Fruit fly (Drosophila melanogaster) whole organism, embryonic: ENCODE measurements around the gene msl-3.

ENCODE experiments used
- Atf-2 ChIP-seq: fragments of 200-800 bp; sonication (Bioruptor generic); optimal IDR thresholded peaks from 2 replicates; lab custom pipeline; 2016; ENCODE audit warnings: missing biosample characterization, missing genetic modification characterization
- BEAF-32 ChIP-seq: fragments of 200-800 bp; sonication (Bioruptor generic); optimal IDR thresholded peaks from 3 replicates; lab custom pipeline; 2017; ENCODE audit warnings: missing biosample characterization, missing genetic modification characterization, mild to moderate bottlenecking, moderate library complexity, missing genetic modification reagents
- Bdp1 ChIP-seq: fragments of 200-800 bp; sonication (Bioruptor generic); optimal IDR thresholded peaks from 3 replicates; lab custom pipeline; 2016; ENCODE audit warnings: missing biosample characterization, missing genetic modification characterization
- CG10209 ChIP-seq: fragments of 200-800 bp; sonication (Bioruptor generic); optimal IDR thresholded peaks from 3 replicates; lab custom pipeline; 2017; ENCODE audit warnings: missing biosample characterization, mild to moderate bottlenecking, missing genetic modification characterization, missing genetic modification reagents
- CG10366 ChIP-seq: fragments of 200-800 bp; sonication (Bioruptor generic); IDR thresholded peaks from 2 replicates; pipeline ENCODE4 v1.3.6; 2022; ENCODE audit warnings: missing biosample characterization, missing genetic modification characterization
- CG10979 ChIP-seq: fragments of 200-800 bp; sonication (Bioruptor generic); optimal IDR thresholded peaks from 2 replicates; lab custom pipeline; 2018; ENCODE audit warnings: missing biosample characterization, mild to moderate bottlenecking, missing genetic modification characterization, moderate library complexity
- CG11093 ChIP-seq: fragments of 200-800 bp; sonication (Bioruptor generic); IDR thresholded peaks from 3 replicates; pipeline ENCODE4 v1.3.6; 2022; ENCODE audit warnings: missing biosample characterization, missing genetic modification characterization
- CG12299 ChIP-seq: fragments of 200-800 bp; sonication (Bioruptor generic); optimal IDR thresholded peaks from 2 replicates; lab custom pipeline; 2018; ENCODE audit warnings: missing biosample characterization, mild to moderate bottlenecking, missing genetic modification characterization
- CG13894 ChIP-seq: fragments of 200-800 bp; sonication (Bioruptor generic); optimal IDR thresholded peaks from 3 replicates; lab custom pipeline; 2018; ENCODE audit warnings: missing biosample characterization, mild to moderate bottlenecking, missing genetic modification characterization, moderate library complexity
- CG15269 ChIP-seq: fragments of 200-800 bp; sonication (Bioruptor generic); optimal IDR thresholded peaks from 2 replicates; lab custom pipeline; 2018; ENCODE audit warnings: missing biosample characterization, mild to moderate bottlenecking, missing genetic modification characterization, moderate library complexity
- CG1602 ChIP-seq: fragments of 200-800 bp; sonication (Bioruptor generic); optimal IDR thresholded peaks from 3 replicates; lab custom pipeline; 2016; ENCODE audit warnings: missing biosample characterization, missing genetic modification characterization
- CG17328 ChIP-seq: fragments of 200-800 bp; sonication (Bioruptor generic); IDR thresholded peaks from 2 replicates; pipeline ENCODE4 v1.3.6; 2022; ENCODE audit warnings: missing biosample characterization, missing genetic modification characterization
- CG2875 ChIP-seq: fragments of 200-800 bp; sonication (Bioruptor generic); optimal IDR thresholded peaks from 2 replicates; lab custom pipeline; 2017; ENCODE audit warnings: missing biosample characterization, mild to moderate bottlenecking, missing genetic modification characterization, missing genetic modification reagents
- CG31441 ChIP-seq: fragments of 200-800 bp; sonication (Bioruptor generic); IDR thresholded peaks from 2 replicates; pipeline ENCODE4 v1.3.6; 2022; ENCODE audit warnings: missing biosample characterization, missing genetic modification characterization
- CG4424 ChIP-seq: fragments of 200-800 bp; sonication (Bioruptor generic); optimal IDR thresholded peaks from 3 replicates; lab custom pipeline; 2016; ENCODE audit warnings: missing biosample characterization, missing genetic modification characterization
- CG4617 ChIP-seq: fragments of 200-800 bp; sonication (Bioruptor generic); optimal IDR thresholded peaks from 3 replicates; lab custom pipeline; 2016; ENCODE audit warnings: missing biosample characterization, missing genetic modification characterization, borderline replicate concordance
- CG4730 ChIP-seq: fragments of 200-800 bp; sonication (Bioruptor generic); IDR thresholded peaks from 2 replicates; pipeline ENCODE4 v1.3.6; 2022; ENCODE audit warnings: missing biosample characterization, missing genetic modification characterization
- CG6689 ChIP-seq: fragments of 200-800 bp; sonication (Bioruptor generic); IDR thresholded peaks from 2 replicates; pipeline ENCODE4 v1.3.6; 2022; ENCODE audit warnings: missing biosample characterization, missing genetic modification characterization
- CG6765 ChIP-seq: fragments of 200-800 bp; sonication (Bioruptor generic); optimal IDR thresholded peaks from 3 replicates; lab custom pipeline; 2017; ENCODE audit warnings: missing biosample characterization, mild to moderate bottlenecking, missing genetic modification characterization
- CG6813 ChIP-seq: fragments of 200-800 bp; sonication (Bioruptor generic); optimal IDR thresholded peaks from 2 replicates; lab custom pipeline; 2017; ENCODE audit warnings: missing biosample characterization, missing genetic modification characterization, mild to moderate bottlenecking, moderate library complexity, missing genetic modification reagents
- CG9727 ChIP-seq: fragments of 200-800 bp; sonication (Bioruptor generic); optimal IDR thresholded peaks from 3 replicates; lab custom pipeline; 2017; ENCODE audit warnings: missing biosample characterization, mild to moderate bottlenecking, missing genetic modification characterization
- Dek ChIP-seq: fragments of 200-800 bp; sonication (Bioruptor generic); optimal IDR thresholded peaks from 3 replicates; lab custom pipeline; 2019; ENCODE audit warnings: missing biosample characterization, mild to moderate bottlenecking, missing genetic modification characterization, moderate library complexity
- Doc3 ChIP-seq: fragments of 200-800 bp; sonication (Bioruptor generic); IDR thresholded peaks from 3 replicates; pipeline ENCODE4 v1.3.6; 2022; ENCODE audit warnings: missing biosample characterization, missing genetic modification characterization; ENCODE audit not compliant: partially characterized antibody
- Fer1 ChIP-seq: fragments of 200-800 bp; sonication (Bioruptor generic); optimal IDR thresholded peaks from 2 replicates; lab custom pipeline; 2017; ENCODE audit warnings: missing biosample characterization, mild to moderate bottlenecking, missing genetic modification characterization
- GATAe ChIP-seq: fragments of 200-800 bp; sonication (Bioruptor generic); conservative IDR thresholded peaks from 2 replicates; pipeline ENCODE4 v1.3.6; 2022; ENCODE audit warnings: missing biosample characterization, missing genetic modification characterization
- HLH3B ChIP-seq: fragments of 200-800 bp; sonication (Bioruptor generic); IDR thresholded peaks from 2 replicates; pipeline ENCODE4 v1.3.6; 2022; ENCODE audit warnings: missing biosample characterization, missing genetic modification characterization
- NFAT ChIP-seq: fragments of 200-800 bp; sonication (Bioruptor generic); IDR thresholded peaks from 2 replicates; pipeline ENCODE4 v1.3.6; 2022; ENCODE audit warnings: missing biosample characterization, missing genetic modification characterization
- TFAM ChIP-seq: fragments of 200-800 bp; sonication (Bioruptor generic); optimal IDR thresholded peaks from 2 replicates; lab custom pipeline; 2017; ENCODE audit warnings: missing biosample characterization, missing genetic modification characterization, inconsistent platforms
- al ChIP-seq: fragments of 200-800 bp; sonication (Bioruptor generic); IDR thresholded peaks from 2 replicates; pipeline ENCODE4 v1.3.6; 2022; ENCODE audit warnings: missing biosample characterization, missing genetic modification characterization
- cg ChIP-seq: fragments of 200-800 bp; sonication (Bioruptor generic); optimal IDR thresholded peaks from 3 replicates; lab custom pipeline; 2019; ENCODE audit warnings: missing biosample characterization, mild to moderate bottlenecking, missing genetic modification characterization, moderate library complexity
- cwo ChIP-seq: fragments of 200-800 bp; sonication (Bioruptor generic); optimal IDR thresholded peaks from 3 replicates; lab custom pipeline; 2017; ENCODE audit warnings: missing biosample characterization, missing genetic modification characterization, mild to moderate bottlenecking, moderate library complexity, missing genetic modification reagents
- fd64A ChIP-seq: fragments of 200-800 bp; sonication (Bioruptor generic); optimal IDR thresholded peaks from 3 replicates; lab custom pipeline; 2018; ENCODE audit warnings: missing biosample characterization, mild to moderate bottlenecking, missing genetic modification characterization
- gsb-n ChIP-seq: fragments of 200-800 bp; sonication (Bioruptor generic); optimal IDR thresholded peaks from 3 replicates; lab custom pipeline; 2018; ENCODE audit warnings: missing biosample characterization, mild to moderate bottlenecking, missing genetic modification characterization
- gt ChIP-seq: fragments of 200-800 bp; sonication (Bioruptor generic); IDR thresholded peaks from 2 replicates; pipeline ENCODE4 v1.3.6; 2022; ENCODE audit warnings: missing biosample characterization, missing genetic modification characterization
- ham ChIP-seq: fragments of 200-800 bp; sonication (Bioruptor generic); IDR thresholded peaks from 2 replicates; pipeline ENCODE4 v1.3.6; 2022; ENCODE audit warnings: missing biosample characterization, missing genetic modification characterization
- hbn ChIP-seq: fragments of 200-800 bp; sonication (Bioruptor generic); IDR thresholded peaks from 2 replicates; pipeline ENCODE4 v1.3.6; 2022; ENCODE audit warnings: missing biosample characterization, missing genetic modification characterization; ENCODE audit not compliant: partially characterized antibody
- hkb ChIP-seq, 2 experiments: fragments of 200-800 bp in 1 of 2; fragments of >200 bp in 1 of 2; sonication (Bioruptor generic) in 1 of 2; IDR thresholded peaks in 1 of 2; optimal IDR thresholded peaks in 1 of 2; 2 replicates each; pipeline versions ENCODE4 v1.3.6 to Lab custom; 2017 to 2022; ENCODE audit warnings: missing biosample characterization in 1 of 2, missing genetic modification characterization in 1 of 2
- knrl ChIP-seq: fragments of 200-800 bp; sonication (Bioruptor generic); IDR thresholded peaks from 3 replicates; pipeline ENCODE4 v1.3.6; 2022; ENCODE audit warnings: missing biosample characterization, missing genetic modification characterization; ENCODE audit not compliant: partially characterized antibody
- lab ChIP-seq: fragments of 200-800 bp; sonication (Bioruptor generic); optimal IDR thresholded peaks from 3 replicates; lab custom pipeline; 2017; ENCODE audit warnings: missing biosample characterization, missing genetic modification characterization, mild to moderate bottlenecking, moderate library complexity, missing genetic modification reagents
- mirr ChIP-seq: fragments of 200-800 bp; sonication (Bioruptor generic); optimal IDR thresholded peaks from 3 replicates; lab custom pipeline; 2018; ENCODE audit warnings: missing biosample characterization, mild to moderate bottlenecking, missing genetic modification characterization
- phol ChIP-seq: fragments of 200-800 bp; sonication (Bioruptor generic); optimal IDR thresholded peaks from 3 replicates; lab custom pipeline; 2018; ENCODE audit warnings: missing biosample characterization, mild to moderate bottlenecking, missing genetic modification characterization, moderate library complexity
- rib ChIP-seq: fragments of 200-800 bp; sonication (Bioruptor generic); IDR thresholded peaks from 2 replicates; pipeline ENCODE4 v1.3.6; 2022; ENCODE audit warnings: missing biosample characterization, missing genetic modification characterization
- run ChIP-seq: fragments of 200-800 bp; sonication (Bioruptor generic); optimal IDR thresholded peaks from 3 replicates; lab custom pipeline; 2018; ENCODE audit warnings: missing biosample characterization, mild to moderate bottlenecking, missing genetic modification characterization
- stwl ChIP-seq: fragments of 200-800 bp; sonication (Bioruptor generic); optimal IDR thresholded peaks from 3 replicates; lab custom pipeline; 2018; ENCODE audit warnings: missing biosample characterization, mild to moderate bottlenecking, missing genetic modification characterization, moderate library complexity
- ttk ChIP-seq: fragments of 200-800 bp; sonication (Bioruptor generic); IDR thresholded peaks from 2 replicates; pipeline ENCODE4 v2.1.2; 2022; ENCODE audit warnings: missing biosample characterization, missing genetic modification characterization
- tup ChIP-seq: fragments of 200-800 bp; sonication (Bioruptor generic); optimal IDR thresholded peaks from 2 replicates; lab custom pipeline; 2016; ENCODE audit warnings: missing biosample characterization, mild to moderate bottlenecking, missing genetic modification characterization, moderate library complexity
- unc-4 ChIP-seq: fragments of 200-800 bp; sonication (Bioruptor generic); IDR thresholded peaks from 2 replicates; pipeline ENCODE4 v1.3.6; 2022; ENCODE audit warnings: missing biosample characterization, missing genetic modification characterization; ENCODE audit not compliant: partially characterized antibody

msl-3 gene

DNA sequence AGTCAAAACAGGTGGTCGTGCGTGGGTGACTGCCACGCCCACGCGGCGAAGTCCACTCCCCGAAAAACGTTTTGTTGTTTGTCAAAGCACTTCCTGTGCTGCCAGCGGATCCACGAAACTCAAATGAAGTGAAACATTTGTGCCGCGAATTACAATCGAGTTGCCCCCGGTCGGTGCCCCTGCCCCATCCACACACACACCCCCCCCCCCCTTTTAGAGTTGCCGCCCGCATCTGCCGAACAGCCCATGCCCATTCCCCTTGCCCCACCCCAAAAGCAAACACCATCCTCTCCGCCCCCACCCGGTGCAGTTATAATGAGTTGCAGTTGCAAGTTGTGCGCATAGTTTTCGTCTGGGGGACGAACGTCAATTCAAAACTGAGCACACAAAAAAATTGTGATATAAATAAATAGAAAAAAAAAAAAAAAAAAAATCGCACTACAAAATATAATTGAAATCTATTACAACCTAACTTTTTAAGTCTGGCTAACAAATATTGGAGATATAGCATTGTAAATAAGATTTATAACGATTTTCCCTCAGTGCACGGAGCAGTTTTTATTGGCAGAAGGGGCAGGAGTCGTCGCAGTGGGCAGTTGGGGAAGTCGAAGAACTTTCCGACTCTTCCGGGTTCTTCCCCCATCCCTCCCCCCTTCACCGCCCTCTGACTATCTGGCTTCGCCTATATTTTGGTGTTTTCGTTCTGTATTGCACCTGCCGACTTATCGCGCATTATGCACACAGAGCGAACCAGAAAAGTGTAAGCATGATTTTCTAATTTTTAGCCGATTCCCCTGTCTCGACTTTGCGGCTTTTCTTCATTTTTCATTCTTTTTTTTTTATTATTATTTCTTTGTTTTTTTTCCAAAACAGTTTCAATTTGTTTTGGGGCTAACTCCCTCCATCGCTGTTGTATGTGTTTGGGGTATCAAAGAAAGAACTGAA is 26.5 kb upstream of the msl-3 start:
- no peak for TF ChIP-seq al (GFP tag; lab: Robert Waterston, UW)
- no peak for TF ChIP-seq fd64A (GFP tag; lab: Kevin White, UChicago)
- TF ChIP-seq CG6765 (GFP tag; lab: Kevin White, UChicago), result no peak
- TF ChIP-seq tup, result no peak
- peak; percentile 74 for TF ChIP-seq CG1602
- no peak for TF ChIP-seq CG6813 (GFP tag; lab: Kevin White, UChicago)
- peak; percentile 66 for TF ChIP-seq HLH3B
- TF ChIP-seq stwl (tag; lab: Kevin White, UChicago), result no peak
- peak; percentile 77 for TF ChIP-seq CG6689 (GFP tag; lab: Robert Waterston, UW)
- TF ChIP-seq ttk (GFP tag; lab: Robert Waterston, UW), result 0 out of 2 replicates have a peak, but pooled peaks have one; percentile 40
- TF ChIP-seq gt (GFP tag; lab: Robert Waterston, UW), result no peak
- peak; percentile 6 for TF ChIP-seq TFAM (GFP tag; lab: Kevin White, UChicago)
- peak; percentile 42 for TF ChIP-seq CG2875 (GFP tag; lab: Kevin White, UChicago)
- peak; percentile 77 for TF ChIP-seq CG4424
- TF ChIP-seq CG17328 (GFP tag; lab: Robert Waterston, UW), result peak; percentile 85
- TF ChIP-seq hbn (GFP tag; lab: Robert Waterston, UW), result no peak
- TF ChIP-seq GATAe (GFP tag; lab: Robert Waterston, UW), result no peak
- no peak for TF ChIP-seq NFAT
- TF ChIP-seq cg (GFP tag; lab: Kevin White, UChicago), result no peak
- no peak for TF ChIP-seq Atf-2 (GFP tag; lab: Kevin White, UChicago)
- no peak for TF ChIP-seq hkb (optimal IDR thresholded peaks at IDR 0.05; lab: Kevin White, UChicago)
- peak; percentile 68 for TF ChIP-seq hkb (GFP tag; IDR thresholded peaks at IDR 0.05; lab: Robert Waterston, UW)
- no peak for TF ChIP-seq mirr (GFP tag; lab: Kevin White, UChicago)
- TF ChIP-seq CG4730 (GFP tag; lab: Robert Waterston, UW), result peak; percentile 48; the same call in 1 of the 2 replicates
- TF ChIP-seq CG10979 (tag; lab: Kevin White, UChicago), result peak; percentile 84
- TF ChIP-seq ham (GFP tag; lab: Robert Waterston, UW), result no peak
- TF ChIP-seq CG9727 (GFP tag; lab: Kevin White, UChicago), result peak; percentile 51
- TF ChIP-seq CG15269 (tag; lab: Kevin White, UChicago), result no peak
- TF ChIP-seq Fer1 (GFP tag; lab: Kevin White, UChicago), result no peak
- TF ChIP-seq CG31441 (GFP tag; lab: Robert Waterston, UW), result peak; percentile 62
- no peak for TF ChIP-seq Bdp1 (GFP tag; lab: Kevin White, UChicago)
- TF ChIP-seq Doc3 (GFP tag; lab: Robert Waterston, UW), result no peak
- TF ChIP-seq BEAF-32 (GFP tag; lab: Kevin White, UChicago), result no peak
- no peak for TF ChIP-seq run (tag; lab: Kevin White, UChicago)
- peak; percentile 53 for TF ChIP-seq CG10209 (GFP tag; lab: Kevin White, UChicago)
- TF ChIP-seq lab, result no peak
- no peak for TF ChIP-seq knrl (GFP tag; lab: Robert Waterston, UW)
- TF ChIP-seq rib (GFP tag; lab: Robert Waterston, UW), result no peak
- no peak for TF ChIP-seq CG12299
- no peak for TF ChIP-seq Dek (tag; lab: Kevin White, UChicago)
- TF ChIP-seq CG10366, result peak; percentile 38
- TF ChIP-seq CG4617 (GFP tag; lab: Kevin White, UChicago), result peak; percentile 12
- TF ChIP-seq CG11093 (GFP tag; lab: Robert Waterston, UW), result no peak
- TF ChIP-seq CG13894 (tag; lab: Kevin White, UChicago), result no peak
- no peak for TF ChIP-seq cwo (GFP tag; lab: Kevin White, UChicago)
- TF ChIP-seq phol (tag; lab: Kevin White, UChicago), result peak; percentile 74
- TF ChIP-seq gsb-n (tag; lab: Kevin White, UChicago), result peak; percentile 46
- no peak for TF ChIP-seq unc-4 (GFP tag; lab: Robert Waterston, UW)
